Fruit fly (Drosophila melanogaster) whole organism, pupa: ENCODE measurements around the gene step.

Source experiments
- CG12605 ChIP-seq: fragments of 200-800 bp; sonication (Bioruptor generic); IDR thresholded peaks from 2 replicates; pipeline ENCODE4 v1.3.6; 2022; ENCODE audit warnings: missing biosample characterization, missing genetic modification characterization
- CG8159 ChIP-seq: fragments of 200-800 bp; sonication (Bioruptor generic); optimal IDR thresholded peaks from 3 replicates; lab custom pipeline; 2018; ENCODE audit warnings: missing biosample characterization, mild to moderate bottlenecking, missing genetic modification characterization, moderate library complexity
- rn ChIP-seq: fragments of 200-800 bp; sonication (Bioruptor generic); IDR thresholded peaks from 2 replicates; pipeline ENCODE4 v1.3.6; 2022; ENCODE audit warnings: missing biosample characterization, missing genetic modification characterization

- TF ChIP-seq rn (GFP tag; lab: Robert Waterston, UW) (no peak), CG8159 (tag; lab: Kevin White, UChicago) (peak; percentile 3), CG12605 (GFP tag; lab: Robert Waterston, UW) (no peak; the same call in 1 of the 2 replicates)
These were observed 3.3 kb downstream of the step start for dm6 chr2L:21754011-21754410.
